Worm (Caenorhabditis elegans) whole organism, L1 larva: ENCODE results near the gene Y73B6BL.289.

Source experiments
- Y116A8C.19 ChIP-seq: sonication (generic microtip); optimal IDR thresholded peaks from 2 replicates; lab custom pipeline; 2016; ENCODE audit warnings: missing compliant biosample characterization, missing genetic modification characterization, borderline replicate concordance
- ama-1 ChIP-seq: fragments of 150-350 bp; optimal IDR thresholded peaks from 2 replicates; lab custom pipeline; 2014
- ceh-63 ChIP-seq: fragments of 200-800 bp; sonication (Bioruptor generic); optimal IDR thresholded peaks from 2 replicates; lab custom pipeline; 2018; ENCODE audit warnings: mild to moderate bottlenecking, missing genetic modification characterization, missing compliant biosample characterization
- ceh-82 ChIP-seq, 3 experiments: fragments of 150-350 bp in 1 of 3; sonication (generic microtip) in 2 of 3; optimal IDR thresholded peaks; 2 replicates each; lab custom pipeline; 2014 to 2017; ENCODE audit warnings: missing biosample characterization in 3 of 3, missing genetic modification characterization in 3 of 3
- ceh-88 ChIP-seq: fragments of 200-800 bp; sonication (Bioruptor generic); IDR thresholded peaks from 2 replicates; pipeline ENCODE4 v1.3.6; 2022; ENCODE audit warnings: missing genetic modification characterization, missing compliant biosample characterization
- ceh-90 ChIP-seq: sonication (generic microtip); optimal IDR thresholded peaks from 2 replicates; lab custom pipeline; 2016; ENCODE audit warnings: missing genetic modification characterization, missing compliant biosample characterization
- dpl-1 ChIP-seq, 3 experiments: fragments of 150-350 bp in 2 of 3; sonication (generic microtip) in 1 of 3; optimal IDR thresholded peaks; 2 replicates each; lab custom pipeline; 2014 to 2017; ENCODE audit warnings: missing biosample characterization in 3 of 3, missing genetic modification characterization in 3 of 3, missing genetic modification reagents in 3 of 3
- dsc-1 ChIP-seq: sonication (generic microtip); optimal IDR thresholded peaks from 2 replicates; lab custom pipeline; 2016; ENCODE audit warnings: mild to moderate bottlenecking, missing genetic modification characterization, missing compliant biosample characterization
- efl-1 ChIP-seq, 4 experiments: fragments of 150-350 bp; optimal IDR thresholded peaks in 3 of 4; peaks in 1 of 4; 1 replicate in 1 of 4; 2 replicates in 3 of 4; lab custom pipeline; 2014; ENCODE audit warnings: missing biosample characterization in 2 of 4, missing genetic modification characterization in 2 of 4, missing genetic modification reagents in 2 of 4
- efl-3 ChIP-seq: fragments of 200-800 bp; sonication (Bioruptor generic); optimal IDR thresholded peaks from 2 replicates; lab custom pipeline; 2018; ENCODE audit warnings: mild to moderate bottlenecking, missing genetic modification characterization, missing compliant biosample characterization
- egl-27 ChIP-seq, 2 experiments: fragments of 150-350 bp in 1 of 2; sonication (generic microtip); optimal IDR thresholded peaks; 3 replicates each; lab custom pipeline; 2017 to 2018; ENCODE audit warnings: missing biosample characterization in 2 of 2, missing genetic modification characterization in 2 of 2, missing genetic modification reagents in 2 of 2
- elt-3 ChIP-seq, 6 experiments: fragments of 150-350 bp in 1 of 6; sonication (generic microtip); optimal IDR thresholded peaks; 2 replicates each; lab custom pipeline; 2017 to 2018; ENCODE audit warnings: missing biosample characterization in 6 of 6, missing genetic modification characterization in 6 of 6, inconsistent platforms in 1 of 6
- ets-5 ChIP-seq: fragments of 200-800 bp; sonication (Bioruptor generic); IDR thresholded peaks from 2 replicates; pipeline ENCODE4 v1.3.6; 2022; ENCODE audit warnings: missing genetic modification characterization, missing compliant biosample characterization
- fkh-10 ChIP-seq: sonication (generic microtip); optimal IDR thresholded peaks from 2 replicates; lab custom pipeline; 2017; ENCODE audit warnings: missing biosample characterization, missing genetic modification reagents, missing genetic modification characterization
- fkh-4 ChIP-seq: sonication (generic microtip); optimal IDR thresholded peaks from 2 replicates; lab custom pipeline; 2016; ENCODE audit warnings: missing compliant biosample characterization, missing genetic modification characterization, borderline replicate concordance
- fkh-8 ChIP-seq: sonication (generic microtip); optimal IDR thresholded peaks from 2 replicates; lab custom pipeline; 2016; ENCODE audit warnings: mild to moderate bottlenecking, missing genetic modification characterization, missing compliant biosample characterization
- fos-1 ChIP-seq: fragments of 150-350 bp; optimal IDR thresholded peaks from 2 replicates; lab custom pipeline; 2014; ENCODE audit warnings: missing biosample characterization, missing genetic modification characterization
- grh-1 ChIP-seq: fragments of 200-800 bp; sonication (Bioruptor generic); IDR thresholded peaks from 2 replicates; pipeline ENCODE4 v1.3.6; 2022; ENCODE audit warnings: missing genetic modification reagents, missing genetic modification characterization, missing compliant biosample characterization
- hlh-4 ChIP-seq: sonication (generic microtip); optimal IDR thresholded peaks from 2 replicates; lab custom pipeline; 2016; ENCODE audit warnings: mild to moderate bottlenecking, missing genetic modification characterization, missing compliant biosample characterization
- hpl-2 ChIP-seq: fragments of 150-350 bp; optimal IDR thresholded peaks from 2 replicates; lab custom pipeline; 2014; ENCODE audit warnings: missing biosample characterization, missing genetic modification reagents, missing genetic modification characterization
- irx-1 ChIP-seq: sonication (generic microtip); optimal IDR thresholded peaks from 2 replicates; lab custom pipeline; 2016; ENCODE audit warnings: missing genetic modification characterization, missing compliant biosample characterization
- jun-1 ChIP-seq: fragments of 150-350 bp; optimal IDR thresholded peaks from 2 replicates; lab custom pipeline; 2014; ENCODE audit warnings: missing biosample characterization, missing genetic modification reagents, missing genetic modification characterization
- lin-13 ChIP-seq: fragments of 150-350 bp; optimal IDR thresholded peaks from 2 replicates; lab custom pipeline; 2014; ENCODE audit warnings: missing biosample characterization, missing genetic modification reagents, missing genetic modification characterization
- lin-14 ChIP-seq: fragments of 200-800 bp; sonication (Bioruptor generic); optimal IDR thresholded peaks from 2 replicates; lab custom pipeline; 2018; ENCODE audit warnings: mild to moderate bottlenecking, missing genetic modification characterization, moderate library complexity, missing compliant biosample characterization
- lin-35 ChIP-seq, 2 experiments: fragments of 150-350 bp; optimal IDR thresholded peaks; 2 replicates each; lab custom pipeline; 2014; ENCODE audit warnings: missing biosample characterization in 2 of 2, missing genetic modification characterization in 2 of 2, missing genetic modification reagents in 2 of 2
- lsy-2 ChIP-seq, 2 experiments: fragments of 150-350 bp; optimal IDR thresholded peaks; 2 replicates each; lab custom pipeline; 2014; ENCODE audit warnings: missing biosample characterization in 2 of 2, missing genetic modification characterization in 2 of 2
- mab-9 ChIP-seq: fragments of 200-800 bp; sonication (Bioruptor generic); IDR thresholded peaks from 2 replicates; pipeline ENCODE4 v1.3.6; 2022; ENCODE audit warnings: missing genetic modification reagents, missing genetic modification characterization, missing compliant biosample characterization
- mef-2 ChIP-seq: fragments of 150-350 bp; optimal IDR thresholded peaks from 2 replicates; lab custom pipeline; 2014; ENCODE audit warnings: missing biosample characterization, missing genetic modification characterization
- mep-1 ChIP-seq: fragments of 150-350 bp; optimal IDR thresholded peaks from 2 replicates; lab custom pipeline; 2014; ENCODE audit warnings: missing biosample characterization, missing genetic modification characterization
- nhr-11 ChIP-seq: fragments of 150-350 bp; optimal IDR thresholded peaks from 2 replicates; lab custom pipeline; 2014; ENCODE audit warnings: missing biosample characterization, missing genetic modification characterization
- nhr-12 ChIP-seq: sonication (generic microtip); optimal IDR thresholded peaks from 2 replicates; lab custom pipeline; 2017; ENCODE audit warnings: missing biosample characterization, missing genetic modification characterization
- nhr-19 ChIP-seq: fragments of 200-800 bp; sonication (Bioruptor generic); conservative IDR thresholded peaks from 2 replicates; pipeline ENCODE4 v1.3.6; 2022; ENCODE audit warnings: missing genetic modification characterization, missing compliant biosample characterization
- nhr-28 ChIP-seq: fragments of 150-350 bp; optimal IDR thresholded peaks from 2 replicates; lab custom pipeline; 2014; ENCODE audit warnings: missing biosample characterization, missing genetic modification characterization
- nhr-76 ChIP-seq: sonication (generic microtip); optimal IDR thresholded peaks from 2 replicates; lab custom pipeline; 2017; ENCODE audit warnings: missing biosample characterization, missing genetic modification characterization
- nhr-77 ChIP-seq: fragments of 150-350 bp; optimal IDR thresholded peaks from 2 replicates; lab custom pipeline; 2014; ENCODE audit warnings: missing biosample characterization, missing genetic modification characterization
- nhr-90 ChIP-seq: sonication (generic microtip); optimal IDR thresholded peaks from 2 replicates; lab custom pipeline; 2016; ENCODE audit warnings: mild to moderate bottlenecking, missing genetic modification characterization, missing compliant biosample characterization; ENCODE audit not compliant: poor library complexity
- pax-3 ChIP-seq: fragments of 200-800 bp; sonication (Bioruptor generic); optimal IDR thresholded peaks from 2 replicates; lab custom pipeline; 2018; ENCODE audit warnings: mild to moderate bottlenecking, missing genetic modification characterization, moderate library complexity, missing compliant biosample characterization
- pqm-1 ChIP-seq: sonication (generic microtip); optimal IDR thresholded peaks from 3 replicates; lab custom pipeline; 2017; ENCODE audit warnings: missing biosample characterization, missing genetic modification characterization
- rnt-1 ChIP-seq: sonication (generic microtip); optimal IDR thresholded peaks from 2 replicates; lab custom pipeline; 2016; ENCODE audit warnings: mild to moderate bottlenecking, missing genetic modification characterization, moderate library complexity, missing compliant biosample characterization
- snpc-4 ChIP-seq: fragments of 150-350 bp; optimal IDR thresholded peaks from 2 replicates; lab custom pipeline; 2014; ENCODE audit warnings: missing biosample characterization, missing genetic modification characterization
- sox-4 ChIP-seq: sonication (generic microtip); optimal IDR thresholded peaks from 2 replicates; lab custom pipeline; 2016; ENCODE audit warnings: missing genetic modification characterization, missing compliant biosample characterization
- sup-37 ChIP-seq: fragments of 200-800 bp; sonication (Bioruptor generic); optimal IDR thresholded peaks from 2 replicates; lab custom pipeline; 2018; ENCODE audit warnings: mild to moderate bottlenecking, missing genetic modification characterization, missing compliant biosample characterization
- unc-130 ChIP-seq: fragments of 150-350 bp; optimal IDR thresholded peaks from 2 replicates; lab custom pipeline; 2017; ENCODE audit warnings: missing biosample characterization, missing genetic modification characterization, inconsistent platforms
- unc-30 ChIP-seq: sonication (generic microtip); optimal IDR thresholded peaks from 2 replicates; lab custom pipeline; 2017; ENCODE audit warnings: missing biosample characterization, missing genetic modification characterization
- unc-62 ChIP-seq: fragments of 150-350 bp; optimal IDR thresholded peaks from 2 replicates; lab custom pipeline; 2014; ENCODE audit warnings: missing biosample characterization, missing genetic modification reagents, missing genetic modification characterization
- vab-15 ChIP-seq: sonication (generic microtip); optimal IDR thresholded peaks from 2 replicates; lab custom pipeline; 2017; ENCODE audit warnings: missing genotype, mild to moderate bottlenecking, missing genetic modification characterization, missing compliant biosample characterization
- xbp-1 ChIP-seq: sonication (generic microtip); optimal IDR thresholded peaks from 2 replicates; lab custom pipeline; 2016; ENCODE audit warnings: missing genetic modification characterization, missing compliant biosample characterization
- zag-1 ChIP-seq: fragments of 150-350 bp; optimal IDR thresholded peaks from 2 replicates; lab custom pipeline; 2014; ENCODE audit warnings: missing biosample characterization, missing genetic modification characterization

Gene Y73B6BL.289

ce11 chrIV:6385010-6385409 is 37.7 kb downstream of the Y73B6BL.289 start:
- no peak for TF ChIP-seq Y116A8C.19 (tag; lab: Kevin White, UChicago)
- peak; percentile 54 for TF ChIP-seq lin-14 (GFP tag; lab: Kevin White, UChicago)
- TF ChIP-seq egl-27 (tag; optimal IDR thresholded peaks at IDR 0.05; lab: Kevin White, UChicago): no peak
- peak; percentile 81 for TF ChIP-seq fkh-10 (GFP tag; lab: Kevin White, UChicago)
- no peak for TF ChIP-seq ceh-90
- TF ChIP-seq mep-1: no peak
- TF ChIP-seq fkh-8 (tag; lab: Kevin White, UChicago): no peak
- no peak for TF ChIP-seq hlh-4 (tag; lab: Kevin White, UChicago)
- no peak for TF ChIP-seq lsy-2 (tag; optimal IDR thresholded peaks at IDR 0.05; lab: Kevin White, UChicago)
- TF ChIP-seq ceh-88 (GFP tag; lab: Robert Waterston, UW): no peak
- no peak for TF ChIP-seq xbp-1 (tag; lab: Kevin White, UChicago)

DNA sequence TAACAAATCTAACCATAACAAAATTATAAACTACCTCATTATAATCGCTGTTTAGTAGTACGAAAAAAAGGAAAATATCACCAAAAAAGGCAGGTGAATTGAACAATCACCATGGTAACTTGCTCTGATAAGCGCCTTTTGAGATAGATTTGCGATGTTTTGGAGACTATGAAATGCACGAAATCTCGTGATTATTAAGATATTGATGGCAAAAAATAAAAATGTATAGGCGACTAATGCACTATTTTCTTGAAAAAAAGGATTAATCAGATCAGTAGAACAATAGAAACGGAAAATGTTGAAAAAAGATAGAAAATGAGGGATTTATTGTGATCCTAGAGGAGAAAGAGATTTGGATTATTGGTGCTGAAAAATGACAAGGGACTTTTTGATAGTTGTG is 41.2 kb downstream of the Y73B6BL.289 start:
- peak; percentile 68 for TF ChIP-seq fkh-8 (tag; lab: Kevin White, UChicago)
- TF ChIP-seq mef-2 (tag; lab: Kevin White, UChicago): no peak
- no peak for TF ChIP-seq nhr-77 (tag; lab: Kevin White, UChicago)
- no peak for TF ChIP-seq snpc-4 (tag; lab: Kevin White, UChicago)
- TF ChIP-seq nhr-90 (tag; lab: Kevin White, UChicago): no peak
- TF ChIP-seq pax-3 (tag; lab: Kevin White, UChicago): peak; percentile 47
- TF ChIP-seq dsc-1 (tag; lab: Kevin White, UChicago): peak; percentile 80

- TF ChIP-seq pqm-1 (tag; lab: Kevin White, UChicago) (no peak), jun-1 (tag; lab: Kevin White, UChicago) (no peak), nhr-19 (no peak), lin-14 (GFP tag; lab: Kevin White, UChicago) (no peak), nhr-12 (tag; lab: Kevin White, UChicago) (no peak), zag-1 (no peak), nhr-28 (no peak)
These were observed 44.3 kb downstream of the Y73B6BL.289 start for ce11 chrIV:6391566-6391965.

DNA sequence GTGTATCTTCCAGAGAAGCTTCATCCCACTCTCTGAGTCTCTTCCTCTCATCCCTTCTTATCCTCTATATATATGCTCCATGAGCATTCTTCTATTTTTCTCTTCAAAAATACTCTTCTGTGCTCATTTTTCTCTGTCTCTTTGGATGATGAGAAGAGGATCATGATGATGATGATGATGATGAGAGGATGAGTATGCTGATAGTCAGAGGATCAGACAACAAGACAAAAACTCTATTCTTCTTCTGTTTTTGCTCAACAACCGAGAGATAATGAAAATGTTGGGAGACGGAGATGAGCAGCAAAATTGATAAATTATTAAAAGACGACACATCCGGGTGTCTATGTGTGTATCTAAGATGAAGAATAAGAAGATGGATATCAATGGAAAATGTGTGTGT is 46.0 kb downstream of the Y73B6BL.289 start:
- TF ChIP-seq unc-62 (GFP tag; lab: Kevin White, UChicago): no peak
- peak; percentile 47 for TF ChIP-seq nhr-19
- no peak for TF ChIP-seq vab-15
- TF ChIP-seq rnt-1 (tag; lab: Kevin White, UChicago): peak; percentile 61
- TF ChIP-seq ets-5 (GFP tag; lab: Robert Waterston, UW): no peak
- TF ChIP-seq elt-3 (tag; optimal IDR thresholded peaks at IDR 0.05; lab: Kevin White, UChicago): no peak
- TF ChIP-seq grh-1: no peak
- peak; percentile 44 to 49 for TF ChIP-seq efl-1 (optimal IDR thresholded peaks at IDR 0.05; lab: Kevin White, UChicago)
- TF ChIP-seq efl-1 (GFP tag; optimal IDR thresholded peaks at IDR 0.05 in 1 of 2; lab: Kevin White, UChicago): peak; percentile 13 to 20
- no peak for TF ChIP-seq nhr-76 (tag; lab: Kevin White, UChicago)
- peak; percentile 68 to 76 for TF ChIP-seq lsy-2 (tag; optimal IDR thresholded peaks at IDR 0.05; lab: Kevin White, UChicago)
- no peak for TF ChIP-seq ama-1 (lab: Kevin White, UChicago)
- TF ChIP-seq irx-1 (tag; lab: Kevin White, UChicago): no peak
- peak; percentile 90 for TF ChIP-seq lin-14 (GFP tag; lab: Kevin White, UChicago)
- peak; percentile 62 for TF ChIP-seq fos-1
- TF ChIP-seq sox-4 (tag; lab: Kevin White, UChicago): no peak
- TF ChIP-seq lin-35 (GFP tag; optimal IDR thresholded peaks at IDR 0.05; lab: Kevin White, UChicago): peak in 1 of 2 experiments; percentile 36
- TF ChIP-seq mab-9 (GFP tag; lab: Robert Waterston, UW): no peak
- TF ChIP-seq dpl-1 (GFP tag; optimal IDR thresholded peaks at IDR 0.05; lab: Kevin White, UChicago): peak in 2 of 3 experiments; percentile 14 to 26
- no peak for TF ChIP-seq nhr-28
- TF ChIP-seq ceh-82 (tag; optimal IDR thresholded peaks at IDR 0.05; lab: Kevin White, UChicago): no peak
- TF ChIP-seq hpl-2: no peak
- TF ChIP-seq fkh-4 (tag; lab: Kevin White, UChicago): no peak
- TF ChIP-seq sup-37 (GFP tag; lab: Kevin White, UChicago): no peak
- no peak for TF ChIP-seq unc-30
- TF ChIP-seq efl-3: no peak
- no peak for TF ChIP-seq unc-130 (tag; lab: Kevin White, UChicago)
- TF ChIP-seq lin-13 (GFP tag; lab: Kevin White, UChicago): no peak
- TF ChIP-seq nhr-11: peak; percentile 25
- TF ChIP-seq ceh-63 (GFP tag; lab: Kevin White, UChicago): no peak
